Fruit fly (Drosophila melanogaster) whole organism: ENCODE data around the gene Ir8a.

Source experiments
- CG8478 ChIP-seq: fragments of >200 bp; optimal IDR thresholded peaks from 2 replicates; lab custom pipeline; 2018; ENCODE audit warnings: inconsistent platforms
- Dll ChIP-seq: fragments of >200 bp; optimal IDR thresholded peaks from 2 replicates; lab custom pipeline; 2017
- EcR ChIP-seq, 2 experiments: fragments of >200 bp; optimal IDR thresholded peaks; 2 replicates each; lab custom pipeline; 2017; ENCODE audit warnings: missing biosample characterization in 2 of 2, missing genetic modification characterization in 2 of 2, missing genetic modification reagents in 2 of 2
- pan ChIP-seq: fragments of >200 bp; optimal IDR thresholded peaks from 2 replicates; lab custom pipeline; 2017
- psq ChIP-seq: fragments of >200 bp; optimal IDR thresholded peaks from 2 replicates; lab custom pipeline; 2017
- usp ChIP-seq: fragments of >200 bp; optimal IDR thresholded peaks from 2 replicates; lab custom pipeline; 2017; ENCODE audit warnings: missing biosample characterization, missing genetic modification characterization, mixed read lengths

Gene Ir8a

DNA sequence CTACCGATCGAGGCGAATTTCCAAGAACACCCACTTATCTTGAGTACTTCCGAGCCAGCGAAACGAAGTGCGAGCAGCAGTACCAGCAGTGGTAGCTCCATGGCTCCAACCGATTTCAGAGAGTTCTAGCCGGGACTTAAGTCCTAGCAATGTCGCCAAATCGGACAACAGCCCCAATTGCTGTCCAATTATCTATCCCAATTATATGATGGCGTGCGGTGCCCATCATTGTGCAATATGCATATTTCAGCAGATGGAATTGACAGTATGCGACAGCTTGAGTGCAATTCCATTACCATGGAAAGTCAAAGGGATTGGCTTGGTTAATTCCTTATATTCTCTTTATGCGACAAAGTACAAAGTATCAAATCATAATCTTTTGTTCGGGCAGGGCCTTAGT lies at the start of gene Ir8a:
Ir8a (minus strand) TSS at position 101 of the 400 bp plus-strand sequence.
- no peak for TF ChIP-seq Dll (lab: Kevin White, UChicago)
- TF ChIP-seq CG8478 (lab: Kevin White, UChicago): no peak

DNA sequence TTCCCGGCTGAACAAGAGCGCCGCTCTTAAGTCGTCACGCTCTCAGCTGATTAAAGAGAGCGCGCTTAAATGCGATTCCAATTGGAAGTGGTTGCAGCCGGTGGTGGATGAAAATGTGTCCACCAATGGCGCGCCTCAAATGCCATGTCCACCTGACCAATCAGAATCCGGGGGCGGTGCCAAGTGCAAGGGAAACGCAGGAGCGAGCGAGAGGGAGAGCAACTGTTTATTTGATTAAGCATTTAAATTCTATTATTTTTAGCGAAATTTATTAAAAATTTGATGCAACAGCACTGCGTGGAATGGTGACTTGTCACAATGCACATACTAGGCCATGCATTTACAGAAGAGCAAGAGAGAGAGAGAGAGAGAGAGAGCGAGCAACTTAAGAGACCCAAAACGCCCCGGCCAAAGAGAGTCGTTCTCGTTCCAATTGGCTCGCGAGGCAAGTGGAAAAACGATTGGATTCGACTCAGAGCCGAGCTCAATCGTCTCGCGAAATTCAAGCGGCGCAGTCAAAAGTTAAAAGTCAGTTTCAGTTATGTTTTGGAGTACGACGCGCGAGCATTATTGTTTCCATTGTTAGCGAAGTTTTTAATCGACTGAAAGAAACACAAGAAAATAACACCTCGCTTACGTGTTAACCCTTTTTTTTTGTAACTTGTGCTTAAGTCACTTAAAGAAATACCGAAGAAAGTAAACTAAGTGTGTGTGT lies 47.8 kb upstream of the Ir8a start, which contains the start of gene lz:
lz (plus strand) TSS at position 626 of the 715 bp plus-strand sequence.
- TF ChIP-seq Dll (lab: Kevin White, UChicago): peak; percentile 42
- TF ChIP-seq usp (GFP tag; lab: Kevin White, UChicago): no peak

DNA sequence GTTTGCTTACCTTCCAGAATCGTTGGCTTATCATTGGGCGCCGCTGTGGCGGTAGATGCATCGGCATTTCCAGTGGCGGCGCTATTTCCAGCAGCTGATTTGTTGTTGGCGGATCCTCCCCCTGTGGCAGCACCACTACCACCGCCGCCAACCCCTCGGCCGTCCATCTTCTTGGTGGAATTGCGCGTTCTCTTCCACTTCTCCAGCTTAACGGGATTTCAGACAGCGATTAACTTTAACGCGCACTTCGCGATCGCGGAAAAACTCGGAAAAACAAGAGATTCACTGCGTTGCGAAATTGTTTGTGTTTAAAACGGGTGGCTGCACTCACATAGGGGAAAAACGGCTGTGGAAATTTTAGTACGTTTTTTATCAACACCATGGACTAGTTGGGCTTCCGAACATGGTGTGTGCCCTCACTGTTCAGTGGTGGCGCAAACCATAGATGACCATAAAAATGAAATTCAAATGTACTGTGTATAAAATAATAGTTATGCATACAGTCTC lies 46.5 kb upstream of the Ir8a start, which contains the start of gene c11.1:
c11.1 (minus strand) TSS at position 335 of the 507 bp plus-strand sequence.
- TF ChIP-seq EcR (GFP tag; optimal IDR thresholded peaks at IDR 0.05; lab: Kevin White, UChicago): no peak
- TF ChIP-seq psq: no peak
- TF ChIP-seq Dll (lab: Kevin White, UChicago): no peak
- TF ChIP-seq pan (lab: Kevin White, UChicago): no peak
- TF ChIP-seq usp (GFP tag; lab: Kevin White, UChicago): no peak
- no peak for TF ChIP-seq CG8478 (lab: Kevin White, UChicago)

DNA sequence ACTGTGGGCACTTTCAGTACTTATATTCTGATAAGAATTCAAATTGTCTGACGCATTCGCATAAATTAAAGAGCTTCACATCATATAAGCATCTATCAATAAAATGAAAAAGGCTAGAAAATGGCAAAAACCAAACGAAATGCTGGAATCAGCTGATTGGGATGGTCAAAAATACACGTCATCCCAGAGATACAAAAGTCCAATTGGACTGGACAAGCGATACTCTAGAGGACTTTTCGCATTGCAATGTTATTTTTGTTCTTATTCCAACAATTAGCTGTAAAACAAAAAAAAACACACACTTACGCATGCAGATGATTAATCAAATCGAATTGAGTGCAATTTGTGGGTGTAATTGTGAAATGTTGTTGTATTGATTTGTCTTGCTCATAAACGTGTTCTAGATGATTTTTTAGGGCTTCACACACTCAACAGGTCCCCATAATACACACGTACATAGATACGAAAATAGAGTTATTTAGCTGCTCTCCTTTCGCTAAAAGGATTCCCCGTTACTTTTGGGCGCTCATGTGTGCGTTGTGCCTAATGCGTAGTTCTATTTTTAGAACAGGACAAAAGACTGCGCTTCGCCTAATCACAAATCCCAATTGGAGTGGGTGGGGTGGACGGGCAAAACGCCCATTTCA lies 45.7 kb upstream of the Ir8a start:
- TF ChIP-seq CG8478 (lab: Kevin White, UChicago) (no peak), pan (lab: Kevin White, UChicago) (no peak), psq (no peak), usp (GFP tag; lab: Kevin White, UChicago) (no peak), Dll (lab: Kevin White, UChicago) (no peak), EcR (GFP tag; optimal IDR thresholded peaks at IDR 0.05; lab: Kevin White, UChicago) (no peak)

DNA sequence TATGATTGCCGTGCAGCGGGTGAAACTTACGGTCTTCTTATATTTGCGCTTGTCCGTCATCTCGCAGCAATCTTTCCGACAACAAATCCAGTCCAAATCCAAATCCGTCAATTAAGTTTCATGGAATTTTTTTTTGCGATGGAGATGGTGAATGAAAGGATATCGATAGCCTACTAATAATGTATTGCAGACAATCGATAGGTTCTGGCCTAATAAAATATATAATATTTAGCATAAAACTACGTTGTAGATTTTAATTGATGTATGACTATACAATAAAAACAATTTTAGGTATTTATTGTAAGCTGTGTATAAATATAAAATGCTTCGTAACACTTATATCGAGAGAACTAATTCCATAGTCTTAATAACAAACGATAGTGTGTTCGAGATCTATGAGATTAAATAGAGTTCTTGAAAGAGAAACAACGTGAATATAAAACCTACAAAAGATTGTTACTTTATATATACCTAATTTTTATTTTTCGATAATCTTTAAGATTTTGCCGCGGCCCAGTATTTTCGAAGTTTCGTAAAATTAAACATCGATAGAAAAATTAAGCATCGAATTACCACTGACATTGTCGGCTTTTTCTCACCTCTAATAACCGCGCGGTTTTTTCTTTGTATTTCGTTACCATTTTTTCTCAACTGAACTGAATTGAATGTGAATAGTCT lies 36.6 kb upstream of the Ir8a start, which contains the start of the genes Cfp1 and Aladin:
Cfp1 (minus strand) TSS at position 131 of the 678 bp plus-strand sequence.
Aladin (plus strand) TSS at position 584 of the 678 bp plus-strand sequence.
- TF ChIP-seq usp (GFP tag; lab: Kevin White, UChicago) (no peak), EcR (GFP tag; optimal IDR thresholded peaks at IDR 0.05; lab: Kevin White, UChicago) (no peak), CG8478 (lab: Kevin White, UChicago) (no peak), psq (no peak), Dll (lab: Kevin White, UChicago) (no peak), pan (lab: Kevin White, UChicago) (no peak)

DNA sequence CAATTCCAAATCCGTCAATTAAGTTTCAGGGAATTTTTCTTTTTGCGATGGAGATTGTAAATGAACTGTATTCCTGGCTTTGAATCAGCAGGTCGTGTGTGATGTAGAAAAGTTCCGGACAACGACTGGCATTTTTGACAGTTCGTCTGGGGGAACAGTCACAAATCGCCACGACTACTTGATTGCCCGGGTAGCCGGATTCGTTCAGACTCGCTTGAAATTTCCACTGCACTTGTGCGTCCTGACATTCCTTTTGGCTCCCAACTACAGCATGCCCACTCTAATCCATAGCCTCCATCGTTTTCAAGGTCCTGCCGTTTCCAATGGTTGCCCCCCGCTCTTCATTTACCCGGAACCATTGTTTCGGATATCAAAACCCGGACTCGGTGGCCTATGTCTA lies 33.4 kb upstream of the Ir8a start, which contains the start of gene CG17440:
CG17440 (minus strand) TSS at position 101 of the 400 bp plus-strand sequence.
- no peak for TF ChIP-seq Dll (lab: Kevin White, UChicago)

DNA sequence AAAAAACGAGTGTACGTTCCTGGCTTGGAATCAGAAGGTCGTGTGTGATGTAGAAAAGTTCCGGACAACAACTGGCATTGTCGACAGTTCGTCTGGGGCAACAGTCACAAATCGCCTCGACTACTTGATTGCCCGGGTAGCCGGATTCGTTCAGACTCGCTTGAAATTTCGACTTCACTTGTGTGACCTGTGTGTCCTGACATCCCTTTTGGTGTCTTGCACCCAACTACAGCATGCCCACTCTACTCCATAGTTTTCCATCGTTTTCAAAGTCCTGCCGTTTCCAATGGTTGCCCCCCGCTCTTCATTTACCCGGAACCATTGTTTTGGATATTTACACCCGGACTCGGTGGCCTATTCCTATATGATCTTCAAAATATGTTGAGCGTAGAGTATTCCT lies 31.2 kb upstream of the Ir8a start, which contains the start of gene Erk7:
Erk7 (minus strand) TSS at position 101 of the 400 bp plus-strand sequence.
- TF ChIP-seq psq (no peak), Dll (lab: Kevin White, UChicago) (no peak), pan (lab: Kevin White, UChicago) (no peak), EcR (GFP tag; optimal IDR thresholded peaks at IDR 0.05; lab: Kevin White, UChicago) (no peak), CG8478 (lab: Kevin White, UChicago) (no peak), usp (GFP tag; lab: Kevin White, UChicago) (no peak)

DNA sequence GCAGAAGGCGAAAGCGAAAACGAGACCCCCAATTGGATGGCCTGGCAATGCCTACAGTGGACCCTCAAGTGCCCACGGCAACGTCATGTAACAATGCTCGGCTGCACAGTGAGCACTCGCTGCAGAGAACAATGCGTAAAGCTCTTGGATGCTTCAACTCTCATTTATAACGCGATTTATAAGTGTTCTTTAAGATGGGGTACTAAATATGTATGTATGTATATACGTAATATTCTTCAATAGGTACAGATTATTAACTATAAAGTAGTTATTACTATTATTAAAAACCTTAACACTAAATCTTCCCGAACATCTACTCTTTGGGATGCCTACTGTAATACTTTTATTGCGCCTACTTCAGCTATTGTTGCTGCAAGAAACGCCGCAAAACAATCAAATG lies 29.7 kb upstream of the Ir8a start:
- TF ChIP-seq EcR (GFP tag; optimal IDR thresholded peaks at IDR 0.05; lab: Kevin White, UChicago) (no peak), Dll (lab: Kevin White, UChicago) (no peak), usp (GFP tag; lab: Kevin White, UChicago) (no peak), CG8478 (lab: Kevin White, UChicago) (no peak), psq (no peak), pan (lab: Kevin White, UChicago) (no peak)

DNA sequence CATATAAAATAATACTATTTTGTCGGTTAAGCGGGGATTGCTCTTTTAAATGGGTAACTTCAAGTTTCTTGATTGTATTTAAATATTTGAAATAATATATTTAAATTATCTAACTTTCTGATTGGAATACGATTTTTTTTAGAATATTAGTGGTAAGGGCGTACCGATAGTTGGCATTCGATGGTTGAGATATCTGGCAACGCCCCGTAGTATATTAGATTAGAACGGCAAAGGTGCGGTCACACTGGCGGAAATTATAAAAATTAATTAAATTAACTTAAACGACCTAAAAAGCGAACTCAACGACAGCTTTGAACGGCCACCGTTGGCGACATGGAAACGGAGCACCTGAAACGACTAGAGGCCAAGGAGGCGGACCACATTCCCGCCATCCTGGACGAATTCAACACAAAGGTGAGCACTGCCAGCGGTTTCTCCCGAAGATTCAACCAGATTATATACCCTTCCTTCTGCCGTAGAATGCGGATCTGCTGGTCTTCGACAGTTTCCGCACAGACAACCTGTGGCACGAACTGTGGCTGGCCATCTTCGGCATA lies 19.7 kb upstream of the Ir8a start, which contains the start of gene ric8a:
ric8a (plus strand) TSS at position 205 of the 557 bp plus-strand sequence.
- TF ChIP-seq EcR (GFP tag; optimal IDR thresholded peaks at IDR 0.05; lab: Kevin White, UChicago): no peak
- TF ChIP-seq psq: no peak
- no peak for TF ChIP-seq usp (GFP tag; lab: Kevin White, UChicago)
- TF ChIP-seq CG8478 (lab: Kevin White, UChicago): no peak
- no peak for TF ChIP-seq pan (lab: Kevin White, UChicago)
- TF ChIP-seq Dll (lab: Kevin White, UChicago): no peak

DNA sequence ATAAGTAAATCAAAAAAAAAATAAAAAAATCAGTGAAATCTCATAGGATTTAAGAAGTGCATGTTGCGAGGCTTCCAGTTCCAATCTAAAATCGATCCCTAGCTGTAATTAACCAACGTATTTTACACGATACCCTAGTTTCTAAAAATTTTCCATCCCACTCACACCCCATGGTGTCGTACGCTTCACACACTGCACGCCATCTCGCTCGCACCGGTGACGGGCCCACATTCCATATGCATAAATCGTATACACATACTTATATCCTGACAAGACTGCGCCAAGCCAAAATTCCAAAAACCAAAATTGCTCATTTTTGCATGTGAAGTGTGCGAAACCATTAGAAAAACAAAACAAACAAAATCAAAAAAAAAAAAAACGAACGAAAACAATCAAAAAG lies 18.6 kb upstream of the Ir8a start:
- TF ChIP-seq Dll (lab: Kevin White, UChicago): no peak
- no peak for TF ChIP-seq CG8478 (lab: Kevin White, UChicago)
- no peak for TF ChIP-seq psq
- no peak for TF ChIP-seq EcR (GFP tag; optimal IDR thresholded peaks at IDR 0.05; lab: Kevin White, UChicago)

DNA sequence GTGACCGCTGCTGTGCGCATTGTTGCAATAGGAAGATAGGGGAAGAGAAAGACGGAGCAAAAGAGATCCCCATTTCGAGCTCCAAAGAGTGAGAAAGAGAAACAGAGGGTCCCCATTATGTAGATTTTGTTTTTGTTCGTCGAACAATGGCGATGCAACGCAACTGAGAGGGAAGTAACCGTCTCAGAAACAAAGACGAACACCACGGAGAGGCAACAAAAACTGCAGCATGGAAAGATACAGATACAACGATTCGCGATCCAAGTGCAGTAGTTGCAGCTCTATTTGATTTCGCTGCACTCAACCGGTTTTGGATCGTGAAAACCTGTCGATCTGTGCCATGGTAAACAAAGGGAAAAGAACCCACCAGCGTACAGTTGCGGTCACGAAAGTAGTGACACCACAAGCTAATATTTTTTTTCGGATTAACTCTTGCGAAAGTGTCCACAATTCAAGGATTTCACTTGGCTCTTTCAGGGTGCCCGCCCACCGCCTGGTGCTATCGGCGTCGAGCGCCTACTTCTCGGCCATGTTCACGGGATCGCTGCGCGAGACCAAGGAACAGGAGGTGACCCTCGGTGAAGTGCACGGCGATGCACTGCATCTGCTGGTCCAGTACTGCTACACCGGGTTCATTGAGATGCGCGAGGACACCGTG lies 15.8 kb upstream of the Ir8a start:
- TF ChIP-seq Dll (lab: Kevin White, UChicago) (no peak), psq (no peak), CG8478 (lab: Kevin White, UChicago) (no peak), EcR (GFP tag; optimal IDR thresholded peaks at IDR 0.05; lab: Kevin White, UChicago) (no peak), usp (GFP tag; lab: Kevin White, UChicago) (no peak), pan (lab: Kevin White, UChicago) (no peak)
